Fruit fly (Drosophila melanogaster) whole organism, pupa: ENCODE measurements around the gene nis.

ENCODE experiments used
- CG10348 ChIP-seq: fragments of 200-800 bp; sonication (Bioruptor generic); IDR thresholded peaks from 2 replicates; pipeline ENCODE4 v1.3.6; 2022; ENCODE audit warnings: missing biosample characterization, missing genetic modification characterization
- CG12605 ChIP-seq: fragments of 200-800 bp; sonication (Bioruptor generic); IDR thresholded peaks from 2 replicates; pipeline ENCODE4 v1.3.6; 2022; ENCODE audit warnings: missing biosample characterization, missing genetic modification characterization
- CG13204 ChIP-seq: fragments of 200-800 bp; sonication (Bioruptor generic); optimal IDR thresholded peaks from 2 replicates; lab custom pipeline; 2018; ENCODE audit warnings: missing biosample characterization, mild to moderate bottlenecking, missing genetic modification characterization, moderate library complexity
- CG14655 ChIP-seq: fragments of 200-800 bp; sonication (Bioruptor generic); optimal IDR thresholded peaks from 3 replicates; lab custom pipeline; 2017; ENCODE audit warnings: mild to moderate bottlenecking, missing biosample characterization, missing genetic modification reagents, missing genetic modification characterization
- CG15710 ChIP-seq: fragments of 200-800 bp; sonication (Bioruptor generic); optimal IDR thresholded peaks from 2 replicates; lab custom pipeline; 2018; ENCODE audit warnings: missing biosample characterization, mild to moderate bottlenecking, missing genetic modification characterization, moderate library complexity
- CG17806 ChIP-seq: fragments of 200-800 bp; sonication (Bioruptor generic); optimal IDR thresholded peaks from 2 replicates; lab custom pipeline; 2018; ENCODE audit warnings: missing biosample characterization, mild to moderate bottlenecking, missing genetic modification characterization, moderate library complexity
- CG32121 ChIP-seq: fragments of 200-800 bp; sonication (Bioruptor generic); IDR thresholded peaks from 2 replicates; pipeline ENCODE4 v1.3.6; 2022; ENCODE audit warnings: missing biosample characterization, missing genetic modification characterization
- CG34367 ChIP-seq: fragments of 200-800 bp; sonication (Bioruptor generic); optimal IDR thresholded peaks from 2 replicates; lab custom pipeline; 2018; ENCODE audit warnings: missing biosample characterization, mild to moderate bottlenecking, missing genetic modification characterization
- CG4496 ChIP-seq: fragments of 200-800 bp; sonication (Bioruptor generic); IDR thresholded peaks from 3 replicates; pipeline ENCODE4 v1.3.6; 2022; ENCODE audit warnings: missing biosample characterization, missing genetic modification characterization
- CG8159 ChIP-seq: fragments of 200-800 bp; sonication (Bioruptor generic); optimal IDR thresholded peaks from 3 replicates; lab custom pipeline; 2018; ENCODE audit warnings: missing biosample characterization, mild to moderate bottlenecking, missing genetic modification characterization, moderate library complexity
- CG8301 ChIP-seq: fragments of 200-800 bp; sonication (Bioruptor generic); optimal IDR thresholded peaks from 2 replicates; lab custom pipeline; 2018; ENCODE audit warnings: missing biosample characterization, mild to moderate bottlenecking, missing genetic modification characterization
- CG9948 ChIP-seq: fragments of 200-800 bp; sonication (Bioruptor generic); optimal IDR thresholded peaks from 2 replicates; lab custom pipeline; 2018; ENCODE audit warnings: missing biosample characterization, mild to moderate bottlenecking, missing genetic modification characterization, moderate library complexity
- D1 ChIP-seq: fragments of 200-800 bp; sonication (Bioruptor generic); optimal IDR thresholded peaks from 2 replicates; lab custom pipeline; 2018; ENCODE audit warnings: missing biosample characterization, mild to moderate bottlenecking, missing genetic modification characterization, moderate library complexity
- EcR ChIP-seq: fragments of 200-800 bp; sonication (Bioruptor generic); optimal IDR thresholded peaks from 3 replicates; lab custom pipeline; 2019; ENCODE audit warnings: missing biosample characterization, missing genetic modification characterization, mild to moderate bottlenecking, moderate library complexity, missing genetic modification reagents
- Ets98B ChIP-seq: fragments of 200-800 bp; sonication (Bioruptor generic); IDR thresholded peaks from 2 replicates; pipeline ENCODE4 v1.3.6; 2022; ENCODE audit warnings: missing biosample characterization, missing genetic modification characterization
- Pif1A ChIP-seq: fragments of 200-800 bp; sonication (Bioruptor generic); optimal IDR thresholded peaks from 3 replicates; lab custom pipeline; 2016; ENCODE audit warnings: missing biosample characterization, missing genetic modification characterization
- Pif1B ChIP-seq: fragments of 200-800 bp; sonication (Bioruptor generic); optimal IDR thresholded peaks from 3 replicates; lab custom pipeline; 2016; ENCODE audit warnings: missing biosample characterization, missing genetic modification characterization
- Snoo ChIP-seq: fragments of 200-800 bp; sonication (Bioruptor generic); optimal IDR thresholded peaks from 3 replicates; lab custom pipeline; 2017; ENCODE audit warnings: missing biosample characterization, mild to moderate bottlenecking, missing genetic modification characterization, inconsistent platforms
- fd96Ca ChIP-seq: fragments of 200-800 bp; sonication (Bioruptor generic); IDR thresholded peaks from 3 replicates; pipeline ENCODE4 v1.3.6; 2022; ENCODE audit warnings: missing biosample characterization, missing genetic modification characterization
- gl ChIP-seq: fragments of 200-800 bp; sonication (Bioruptor generic); optimal IDR thresholded peaks from 2 replicates; lab custom pipeline; 2018; ENCODE audit warnings: missing biosample characterization, mild to moderate bottlenecking, missing genetic modification characterization
- rn ChIP-seq: fragments of 200-800 bp; sonication (Bioruptor generic); IDR thresholded peaks from 2 replicates; pipeline ENCODE4 v1.3.6; 2022; ENCODE audit warnings: missing biosample characterization, missing genetic modification characterization

The nis gene

dm6 chr2L:1611122-1611521, 24.2 kb upstream of the nis start, which contains the start of the genes Rab3GAP1 and CG14352:
Gene Rab3GAP1 (minus strand): TSS chr2L:1611157.
Gene CG14352 (plus strand): TSS chr2L:1611410.
- TF ChIP-seq CG32121 (peak; percentile 73; the same call in 1 of the 2 replicates), CG12605 (GFP tag; lab: Robert Waterston, UW) (no peak), CG34367 (tag; lab: Kevin White, UChicago) (peak; percentile 57), D1 (tag; lab: Kevin White, UChicago) (no peak), CG17806 (tag; lab: Kevin White, UChicago) (peak; percentile 72), rn (GFP tag; lab: Robert Waterston, UW) (peak; percentile 71), CG8159 (tag; lab: Kevin White, UChicago) (peak; percentile 72), CG8301 (tag; lab: Kevin White, UChicago) (peak; percentile 59), CG10348 (GFP tag; lab: Robert Waterston, UW) (0 out of 2 replicates have a peak, but pooled peaks have one; percentile 8), gl (tag; lab: Kevin White, UChicago) (no peak), CG15710 (peak; percentile 77), Ets98B (GFP tag; lab: Robert Waterston, UW) (peak; percentile 66), CG4496 (GFP tag; lab: Robert Waterston, UW) (peak; percentile 80), CG13204 (GFP tag; lab: Kevin White, UChicago) (no peak), Pif1A (no peak), fd96Ca (peak; percentile 79), CG14655 (no peak), Snoo (tag; lab: Kevin White, UChicago) (peak; percentile 59), Pif1B (GFP tag; lab: Kevin White, UChicago) (no peak), CG9948 (tag; lab: Kevin White, UChicago) (peak; percentile 74), EcR (no peak)

DNA sequence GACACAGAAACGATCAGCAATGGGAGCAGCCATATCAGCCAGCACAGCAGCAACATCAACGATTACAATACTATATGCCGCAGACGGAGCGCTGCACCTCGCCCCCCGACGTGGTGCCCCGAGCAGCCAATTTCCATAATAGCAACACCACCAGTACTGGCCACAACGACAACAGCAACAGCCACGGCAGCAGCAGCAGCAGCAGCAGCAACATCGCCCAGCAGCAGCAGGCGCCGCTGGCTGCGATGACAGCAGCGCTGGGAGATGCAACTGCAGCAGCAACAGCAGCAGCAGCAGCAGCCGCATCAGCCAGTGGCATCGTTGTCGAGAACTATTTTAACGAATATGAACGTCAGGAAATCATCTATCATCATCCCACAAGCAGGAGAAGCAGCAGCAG, 19.8 kb upstream of the nis start:
- TF ChIP-seq CG13204 (GFP tag; lab: Kevin White, UChicago), result peak; percentile 19
- TF ChIP-seq rn (GFP tag; lab: Robert Waterston, UW), result no peak
- TF ChIP-seq, all 21 proteins: peak for 1

DNA sequence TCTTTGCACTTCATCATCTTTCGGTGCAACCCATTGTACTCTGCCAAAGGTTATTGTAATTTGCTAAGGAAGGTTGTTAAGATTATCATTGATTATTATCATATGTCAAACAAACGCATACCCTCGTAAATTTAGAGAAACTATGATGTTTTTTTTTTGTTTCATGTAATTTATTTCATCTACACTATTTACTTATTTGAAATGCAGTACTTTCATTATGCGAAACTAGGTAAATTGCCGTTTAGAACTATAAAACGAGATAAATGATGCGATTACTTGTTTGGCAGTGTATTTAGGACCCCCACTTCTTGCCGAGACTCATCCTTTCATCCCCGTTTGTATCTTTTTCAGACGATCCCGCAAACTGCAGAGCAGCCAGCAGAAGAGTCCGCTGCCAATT, 16.9 kb upstream of the nis start:
- TF ChIP-seq Pif1B (GFP tag; lab: Kevin White, UChicago), result no peak
- TF ChIP-seq CG8159 (tag; lab: Kevin White, UChicago), result peak; percentile 61
- TF ChIP-seq CG17806 (tag; lab: Kevin White, UChicago), result peak; percentile 30
- no peak for TF ChIP-seq CG4496 (GFP tag; lab: Robert Waterston, UW)
- TF ChIP-seq CG12605 (GFP tag; lab: Robert Waterston, UW), result no peak
- TF ChIP-seq CG8301 (tag; lab: Kevin White, UChicago), result peak; percentile 16
- TF ChIP-seq CG9948 (tag; lab: Kevin White, UChicago), result peak; percentile 62
- TF ChIP-seq CG10348 (GFP tag; lab: Robert Waterston, UW), result no peak
- TF ChIP-seq CG34367 (tag; lab: Kevin White, UChicago), result peak; percentile 6
- peak; percentile 47 for TF ChIP-seq CG14655
- TF ChIP-seq CG15710, result peak; percentile 34
- peak; percentile 3 for TF ChIP-seq gl (tag; lab: Kevin White, UChicago)
- TF ChIP-seq rn (GFP tag; lab: Robert Waterston, UW), result no peak
- TF ChIP-seq EcR, result no peak
- no peak for TF ChIP-seq Snoo (tag; lab: Kevin White, UChicago)

DNA sequence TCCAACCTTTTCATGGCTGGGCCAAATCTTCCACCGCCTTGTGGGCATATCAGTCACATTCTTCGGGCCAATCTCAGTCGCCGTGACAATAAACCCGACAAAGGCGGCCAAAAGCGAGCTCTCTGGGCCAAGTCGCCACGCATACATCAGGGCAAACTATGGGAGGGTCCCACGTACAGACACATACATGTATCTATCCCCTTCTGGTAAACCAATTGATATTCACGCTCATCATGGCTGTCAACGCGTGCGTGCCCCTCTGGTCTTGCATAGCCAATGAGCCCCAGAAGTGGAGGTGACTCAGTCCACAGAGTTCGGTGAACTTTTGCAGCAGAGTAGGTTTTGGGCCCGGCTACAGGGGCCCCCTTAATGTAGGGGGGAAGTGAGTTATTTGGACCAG, 9.7 kb upstream of the nis start:
- TF ChIP-seq EcR, result peak; percentile 92
- no peak for TF ChIP-seq Pif1B (GFP tag; lab: Kevin White, UChicago)

DNA sequence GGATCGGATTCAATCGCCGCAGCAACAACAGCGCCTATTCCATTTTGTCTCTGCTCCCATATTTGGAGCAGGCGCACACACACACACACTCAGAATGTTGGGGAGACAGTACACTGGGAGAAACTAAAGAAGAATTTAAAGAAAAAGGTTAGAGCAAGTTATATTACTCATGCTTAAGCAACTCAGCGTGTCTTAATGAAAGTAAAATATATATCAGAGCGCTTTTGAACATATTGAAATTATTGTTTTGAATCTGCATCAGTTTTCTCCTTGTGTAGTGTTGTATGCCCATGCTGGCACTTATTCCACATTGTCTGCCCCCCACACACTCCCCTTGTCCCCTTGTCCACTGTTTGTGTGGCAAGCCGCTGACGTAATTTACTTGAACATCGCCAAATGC, 3.2 kb upstream of the nis start:
- peak; percentile 82 for TF ChIP-seq rn (GFP tag; lab: Robert Waterston, UW)
- no peak for TF ChIP-seq CG15710
- no peak for TF ChIP-seq CG13204 (GFP tag; lab: Kevin White, UChicago)
- TF ChIP-seq CG8301 (tag; lab: Kevin White, UChicago), result peak; percentile 89
- TF ChIP-seq Pif1A, result peak; percentile 81
- peak; percentile 68 for TF ChIP-seq Pif1B (GFP tag; lab: Kevin White, UChicago)
- no peak for TF ChIP-seq gl (tag; lab: Kevin White, UChicago)
- TF ChIP-seq CG4496 (GFP tag; lab: Robert Waterston, UW), result peak; percentile 93
- peak; percentile 86 for TF ChIP-seq fd96Ca
- TF ChIP-seq CG14655, result peak; percentile 84
- TF ChIP-seq CG9948 (tag; lab: Kevin White, UChicago), result peak; percentile 57
- no peak for TF ChIP-seq EcR
- peak; percentile 91 for TF ChIP-seq Ets98B (GFP tag; lab: Robert Waterston, UW)
- peak; percentile 11 for TF ChIP-seq Snoo (tag; lab: Kevin White, UChicago)
- TF ChIP-seq CG32121, result peak; percentile 93
- TF ChIP-seq CG10348 (GFP tag; lab: Robert Waterston, UW), result peak; percentile 68
- peak; percentile 44 for TF ChIP-seq CG17806 (tag; lab: Kevin White, UChicago)
- peak; percentile 86 for TF ChIP-seq CG12605 (GFP tag; lab: Robert Waterston, UW)
- TF ChIP-seq CG8159 (tag; lab: Kevin White, UChicago), result peak; percentile 22
- TF ChIP-seq D1 (tag; lab: Kevin White, UChicago), result no peak
- TF ChIP-seq CG34367 (tag; lab: Kevin White, UChicago), result peak; percentile 31

- TF ChIP-seq gl (tag; lab: Kevin White, UChicago) (no peak), CG10348 (GFP tag; lab: Robert Waterston, UW) (no peak), Snoo (tag; lab: Kevin White, UChicago) (no peak), CG8301 (tag; lab: Kevin White, UChicago) (no peak), Pif1B (GFP tag; lab: Kevin White, UChicago) (no peak), Ets98B (GFP tag; lab: Robert Waterston, UW) (no peak), Pif1A (no peak), CG4496 (GFP tag; lab: Robert Waterston, UW) (no peak), CG34367 (tag; lab: Kevin White, UChicago) (no peak), EcR (no peak), CG12605 (GFP tag; lab: Robert Waterston, UW) (no peak), CG15710 (no peak), CG32121 (no peak), CG17806 (tag; lab: Kevin White, UChicago) (no peak), CG13204 (GFP tag; lab: Kevin White, UChicago) (no peak), rn (GFP tag; lab: Robert Waterston, UW) (no peak), CG14655 (no peak), fd96Ca (no peak), CG9948 (tag; lab: Kevin White, UChicago) (no peak), D1 (tag; lab: Kevin White, UChicago) (no peak)
These were observed 7.2 kb downstream of the nis start for dm6 chr2L:1579800-1580199.
